Worm (Caenorhabditis elegans) whole organism, early embryonic: ENCODE data around the gene tsp-18.

ENCODE experiments used
- B0310.2 ChIP-seq: sonication (generic microtip); optimal IDR thresholded peaks from 2 replicates; lab custom pipeline; 2016; ENCODE audit warnings: mild to moderate bottlenecking, missing genetic modification characterization, missing compliant biosample characterization
- F13C5.2 ChIP-seq: sonication (generic microtip); optimal IDR thresholded peaks from 2 replicates; lab custom pipeline; 2017; ENCODE audit warnings: mild to moderate bottlenecking, missing genetic modification characterization, inconsistent platforms, missing compliant biosample characterization
- aly-1 ChIP-seq: sonication (generic microtip); optimal IDR thresholded peaks from 2 replicates; lab custom pipeline; 2016; ENCODE audit warnings: missing genetic modification characterization, missing compliant biosample characterization
- ama-1 ChIP-seq: fragments of 150-350 bp; optimal IDR thresholded peaks from 2 replicates; lab custom pipeline; 2014
- ceh-13 ChIP-seq: fragments of 200-800 bp; sonication (Bioruptor generic); optimal IDR thresholded peaks from 2 replicates; lab custom pipeline; 2018; ENCODE audit warnings: mild to moderate bottlenecking, missing genetic modification characterization, missing compliant biosample characterization
- ceh-36 ChIP-seq: sonication (generic microtip); optimal IDR thresholded peaks from 2 replicates; lab custom pipeline; 2016; ENCODE audit warnings: missing genetic modification characterization, inconsistent platforms, missing compliant biosample characterization
- ets-7 ChIP-seq: sonication (generic microtip); optimal IDR thresholded peaks from 2 replicates; lab custom pipeline; 2016; ENCODE audit warnings: missing genotype, missing genetic modification characterization, missing compliant biosample characterization
- flt-1 ChIP-seq: fragments of 200-800 bp; sonication (Bioruptor generic); IDR thresholded peaks from 2 replicates; pipeline ENCODE4 v1.3.6; 2022; ENCODE audit warnings: missing genetic modification characterization, missing compliant biosample characterization
- hmbx-1 ChIP-seq: sonication (generic microtip); optimal IDR thresholded peaks from 2 replicates; lab custom pipeline; 2016; ENCODE audit warnings: mild to moderate bottlenecking, missing genetic modification characterization, missing compliant biosample characterization
- hmg-4 ChIP-seq: fragments of 200-800 bp; sonication (Bioruptor generic); optimal IDR thresholded peaks from 2 replicates; lab custom pipeline; 2018; ENCODE audit warnings: mild to moderate bottlenecking, missing genetic modification characterization, missing compliant biosample characterization
- hnd-1 ChIP-seq: sonication (generic microtip); optimal IDR thresholded peaks from 2 replicates; lab custom pipeline; 2016; ENCODE audit warnings: missing genetic modification characterization, missing compliant biosample characterization
- pes-1 ChIP-seq: fragments of 200-800 bp; sonication (Bioruptor generic); IDR thresholded peaks from 2 replicates; pipeline ENCODE4 v1.3.6; 2022; ENCODE audit warnings: missing genetic modification reagents, missing genetic modification characterization, missing compliant biosample characterization
- scrt-1 ChIP-seq: fragments of 200-800 bp; sonication (Bioruptor generic); IDR thresholded peaks from 2 replicates; pipeline ENCODE4 v1.3.6; 2022; ENCODE audit warnings: missing genetic modification characterization, missing compliant biosample characterization
- sea-1 ChIP-seq: fragments of 200-800 bp; sonication (Bioruptor generic); conservative IDR thresholded peaks from 2 replicates; pipeline ENCODE4 v1.3.6; 2022; ENCODE audit warnings: missing genetic modification characterization, missing compliant biosample characterization
- tbx-11 ChIP-seq: fragments of 200-800 bp; sonication (Bioruptor generic); IDR thresholded peaks from 2 replicates; pipeline ENCODE4 v1.3.6; 2022; ENCODE audit warnings: missing genetic modification characterization, missing compliant biosample characterization
- tbx-37 ChIP-seq: fragments of 200-800 bp; sonication (Bioruptor generic); conservative IDR thresholded peaks from 2 replicates; pipeline ENCODE4 v1.3.6; 2022; ENCODE audit warnings: missing genetic modification reagents, missing genetic modification characterization, missing compliant biosample characterization
- tra-4 ChIP-seq: sonication (generic microtip); optimal IDR thresholded peaks from 2 replicates; lab custom pipeline; 2017; ENCODE audit warnings: missing genetic modification characterization, missing compliant biosample characterization

The tsp-18 gene

ce11 chrII:5885966-5886621 lies 18.3 kb upstream of the tsp-18 start:
- TF ChIP-seq tra-4 (tag; lab: Kevin White, UChicago) (no peak), flt-1 (GFP tag; lab: Robert Waterston, UW) (no peak), ama-1 (lab: Kevin White, UChicago) (no peak), scrt-1 (GFP tag; lab: Robert Waterston, UW) (no peak), pes-1 (GFP tag; lab: Robert Waterston, UW) (no peak), sea-1 (no peak), hmbx-1 (tag; lab: Kevin White, UChicago) (no peak), F13C5.2 (tag; lab: Kevin White, UChicago) (no peak), aly-1 (tag; lab: Kevin White, UChicago) (no peak), tbx-11 (no peak), ceh-36 (no peak), ceh-13 (GFP tag; lab: Kevin White, UChicago) (no peak), hnd-1 (tag; lab: Kevin White, UChicago) (no peak), hmg-4 (GFP tag; lab: Kevin White, UChicago) (no peak), B0310.2 (tag; lab: Kevin White, UChicago) (no peak), tbx-37 (GFP tag; lab: Robert Waterston, UW) (no peak), ets-7 (tag; lab: Kevin White, UChicago) (no peak)

ce11 chrII:5889417-5890139 lies 14.8 kb upstream of the tsp-18 start:
- peak; percentile 64 for TF ChIP-seq ceh-36
- no peak for TF ChIP-seq F13C5.2 (tag; lab: Kevin White, UChicago)

ce11 chrII:5892813-5893212 lies 11.5 kb upstream of the tsp-18 start:
- TF ChIP-seq pes-1 (GFP tag; lab: Robert Waterston, UW) (no peak), flt-1 (GFP tag; lab: Robert Waterston, UW) (no peak), B0310.2 (tag; lab: Kevin White, UChicago) (no peak), tra-4 (tag; lab: Kevin White, UChicago) (no peak), tbx-11 (no peak), scrt-1 (GFP tag; lab: Robert Waterston, UW) (no peak), ceh-13 (GFP tag; lab: Kevin White, UChicago) (no peak), ceh-36 (no peak), ama-1 (lab: Kevin White, UChicago) (no peak), sea-1 (no peak)

- TF ChIP-seq sea-1: no peak
- TF ChIP-seq hmbx-1 (tag; lab: Kevin White, UChicago): no peak
- TF ChIP-seq aly-1 (tag; lab: Kevin White, UChicago): no peak
- no peak for TF ChIP-seq tbx-37 (GFP tag; lab: Robert Waterston, UW)
- TF ChIP-seq F13C5.2 (tag; lab: Kevin White, UChicago): no peak
- no peak for TF ChIP-seq scrt-1 (GFP tag; lab: Robert Waterston, UW)
- no peak for TF ChIP-seq flt-1 (GFP tag; lab: Robert Waterston, UW)
- no peak for TF ChIP-seq ceh-13 (GFP tag; lab: Kevin White, UChicago)
Observed at ce11 chrII:5895870-5896269, 8.5 kb upstream of the tsp-18 start, which contains the start of gene F59G1.4. F59G1.4 (plus strand) TSS chrII:5896170.

ce11 chrII:5896512-5896911 lies 7.8 kb upstream of the tsp-18 start:
- no peak for TF ChIP-seq flt-1 (GFP tag; lab: Robert Waterston, UW)

ce11 chrII:5899080-5899479 lies 5.3 kb upstream of the tsp-18 start:
- TF ChIP-seq pes-1 (GFP tag; lab: Robert Waterston, UW) (no peak), flt-1 (GFP tag; lab: Robert Waterston, UW) (no peak), scrt-1 (GFP tag; lab: Robert Waterston, UW) (no peak), hmbx-1 (tag; lab: Kevin White, UChicago) (no peak), ceh-13 (GFP tag; lab: Kevin White, UChicago) (no peak)

- TF ChIP-seq ama-1 (lab: Kevin White, UChicago) (no peak), tra-4 (tag; lab: Kevin White, UChicago) (no peak), hmbx-1 (tag; lab: Kevin White, UChicago) (no peak), hmg-4 (GFP tag; lab: Kevin White, UChicago) (no peak), flt-1 (GFP tag; lab: Robert Waterston, UW) (no peak), aly-1 (tag; lab: Kevin White, UChicago) (no peak), scrt-1 (GFP tag; lab: Robert Waterston, UW) (no peak), ets-7 (tag; lab: Kevin White, UChicago) (no peak), pes-1 (GFP tag; lab: Robert Waterston, UW) (no peak), F13C5.2 (tag; lab: Kevin White, UChicago) (no peak), tbx-11 (no peak), tbx-37 (GFP tag; lab: Robert Waterston, UW) (no peak), B0310.2 (tag; lab: Kevin White, UChicago) (no peak), hnd-1 (tag; lab: Kevin White, UChicago) (no peak), ceh-13 (GFP tag; lab: Kevin White, UChicago) (no peak)
Observed at ce11 chrII:5899865-5900486, 4.4 kb upstream of the tsp-18 start.
